Worm (Caenorhabditis elegans) whole organism, young adult: ENCODE measurements around the gene F56D6.23.

ENCODE experiments used
- F22D6.2 ChIP-seq: sonication (generic microtip); optimal IDR thresholded peaks from 2 replicates; lab custom pipeline; 2016; ENCODE audit warnings: mild to moderate bottlenecking, missing genetic modification characterization, missing compliant biosample characterization
- F49E8.2 ChIP-seq: sonication (generic microtip); optimal IDR thresholded peaks from 3 replicates; lab custom pipeline; 2017; ENCODE audit warnings: missing genetic modification characterization, mild to moderate bottlenecking, missing compliant biosample characterization, antibody characterized with exemption, moderate library complexity; ENCODE audit not compliant: insufficient read depth
- ama-1 ChIP-seq, 3 experiments: fragments of 150-350 bp in 1 of 3; sonication (generic microtip) in 2 of 3; optimal IDR thresholded peaks; 2 replicates each; lab custom pipeline; 2014 to 2018; ENCODE audit warnings: missing biosample characterization in 2 of 3, missing genetic modification characterization in 2 of 3, missing genetic modification reagents in 2 of 3
- ceh-58 ChIP-seq: fragments of 200-800 bp; sonication (Bioruptor generic); IDR thresholded peaks from 2 replicates; pipeline ENCODE4 v1.3.6; 2022; ENCODE audit warnings: missing genetic modification characterization, missing compliant biosample characterization
- mxl-1 ChIP-seq: sonication (generic microtip); optimal IDR thresholded peaks from 2 replicates; lab custom pipeline; 2016; ENCODE audit warnings: missing genetic modification characterization, missing compliant biosample characterization
- nhr-120 ChIP-seq: fragments of 200-800 bp; sonication (Bioruptor generic); IDR thresholded peaks from 2 replicates; pipeline ENCODE4 v1.3.6; 2022; ENCODE audit warnings: missing genetic modification characterization, missing compliant biosample characterization
- nhr-27 ChIP-seq: fragments of 200-800 bp; sonication (Bioruptor generic); optimal IDR thresholded peaks from 2 replicates; lab custom pipeline; 2018; ENCODE audit warnings: mild to moderate bottlenecking, missing genetic modification characterization, moderate library complexity, missing compliant biosample characterization
- rcor-1 ChIP-seq: fragments of 200-800 bp; sonication (Bioruptor generic); IDR thresholded peaks from 2 replicates; pipeline ENCODE4 v1.3.6; 2022; ENCODE audit warnings: missing genetic modification reagents, missing genetic modification characterization, missing compliant biosample characterization
- unc-62 ChIP-seq: fragments of 150-350 bp; optimal IDR thresholded peaks from 2 replicates; lab custom pipeline; 2014; ENCODE audit warnings: missing biosample characterization, missing genetic modification reagents, missing genetic modification characterization
- ztf-18 ChIP-seq: sonication (generic microtip); optimal IDR thresholded peaks from 2 replicates; lab custom pipeline; 2016; ENCODE audit warnings: missing genotype, mild to moderate bottlenecking, missing genetic modification characterization, missing compliant biosample characterization

DNA sequence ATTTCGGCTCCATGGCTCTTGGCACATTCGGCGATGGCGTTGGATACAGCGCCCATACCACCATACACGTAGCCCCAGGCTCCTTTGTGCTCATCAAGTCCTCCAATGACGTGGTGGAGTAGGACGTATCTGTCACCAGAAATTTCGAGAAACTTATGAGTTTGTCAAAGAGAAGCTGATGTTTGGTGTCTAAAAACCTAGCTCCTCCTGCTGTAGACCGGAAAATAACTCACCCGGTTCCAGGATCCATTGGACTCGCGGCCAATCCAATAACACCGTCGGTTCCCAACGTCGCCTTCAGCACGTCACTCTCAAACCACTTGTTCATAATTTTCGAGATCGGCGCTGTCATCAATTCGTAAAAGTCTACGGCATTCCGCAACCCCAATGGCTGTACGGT, 41.3 kb upstream of the F56D6.23 start:
- TF ChIP-seq ama-1 (optimal IDR thresholded peaks at IDR 0.05; lab: Kevin White, UChicago): no peak
- TF ChIP-seq ama-1 (GFP tag; optimal IDR thresholded peaks at IDR 0.05; lab: Kevin White, UChicago): no peak
- TF ChIP-seq nhr-27: no peak
- TF ChIP-seq F22D6.2 (tag; lab: Kevin White, UChicago): no peak
- TF ChIP-seq rcor-1 (GFP tag; lab: Robert Waterston, UW): no peak
- TF ChIP-seq unc-62 (GFP tag; lab: Kevin White, UChicago): no peak
- TF ChIP-seq F49E8.2 (tag; lab: Kevin White, UChicago): no peak
- no peak for TF ChIP-seq nhr-120 (GFP tag; lab: Robert Waterston, UW)
- no peak for TF ChIP-seq mxl-1
- no peak for TF ChIP-seq ztf-18 (tag; lab: Kevin White, UChicago)
- no peak for TF ChIP-seq ceh-58 (GFP tag; lab: Robert Waterston, UW)
